Fruit fly (Drosophila melanogaster) whole organism, wandering third instar larva: ENCODE data around the gene PsGEF.

Source experiments
- Abd-B ChIP-seq: fragments of >200 bp; optimal IDR thresholded peaks from 2 replicates; lab custom pipeline; 2017; ENCODE audit warnings: missing biosample characterization, missing genetic modification characterization
- CG32264 ChIP-seq: fragments of 200-800 bp; sonication (Bioruptor generic); optimal IDR thresholded peaks from 2 replicates; lab custom pipeline; 2016; ENCODE audit warnings: missing biosample characterization, missing genetic modification characterization
- CG9705 ChIP-seq: fragments of 200-800 bp; sonication (Bioruptor generic); optimal IDR thresholded peaks from 2 replicates; lab custom pipeline; 2018; ENCODE audit warnings: missing biosample characterization, mild to moderate bottlenecking, missing genetic modification characterization
- CrebA ChIP-seq: fragments of 200-800 bp; sonication (Bioruptor generic); optimal IDR thresholded peaks from 2 replicates; lab custom pipeline; 2016; ENCODE audit warnings: missing biosample characterization, mild to moderate bottlenecking, missing genetic modification characterization, borderline replicate concordance
- Dfd ChIP-seq: fragments of >200 bp; optimal IDR thresholded peaks from 2 replicates; lab custom pipeline; 2017; ENCODE audit warnings: missing biosample characterization, missing genetic modification characterization
- Dif ChIP-seq: fragments of 200-275, 200-300 bp; sonication (Bioruptor generic); optimal IDR thresholded peaks from 2 replicates; lab custom pipeline; 2018; ENCODE audit warnings: missing biosample characterization, missing genetic modification characterization; ENCODE audit not compliant: partially characterized antibody
- GATAd ChIP-seq: sonication (Bioruptor generic); optimal IDR thresholded peaks from 2 replicates; lab custom pipeline; 2016; ENCODE audit warnings: missing biosample characterization, missing genetic modification characterization
- HLH106 ChIP-seq: fragments of 200-800 bp; optimal IDR thresholded peaks from 3 replicates; lab custom pipeline; 2019; ENCODE audit warnings: missing biosample characterization, mild to moderate bottlenecking, missing genetic modification characterization, moderate library complexity
- Hnf4 ChIP-seq: fragments of 200-800 bp; sonication (Bioruptor generic); optimal IDR thresholded peaks from 2 replicates; lab custom pipeline; 2016; ENCODE audit warnings: missing biosample characterization, mild to moderate bottlenecking, missing genetic modification characterization
- Hr78 ChIP-seq: fragments of >200 bp; optimal IDR thresholded peaks from 2 replicates; lab custom pipeline; 2017; ENCODE audit warnings: missing biosample characterization, missing genetic modification characterization
- Hr83 ChIP-seq: fragments of 200-300 bp; sonication (Bioruptor generic); optimal IDR thresholded peaks from 2 replicates; lab custom pipeline; 2016; ENCODE audit warnings: missing biosample characterization, mild to moderate bottlenecking, missing genetic modification characterization, moderate library complexity; ENCODE audit not compliant: poor library complexity, severe bottlenecking
- Jra ChIP-seq: sonication (Bioruptor generic); optimal IDR thresholded peaks from 2 replicates; lab custom pipeline; 2016; ENCODE audit warnings: missing biosample characterization, missing genetic modification characterization
- Mio ChIP-seq: sonication (Bioruptor generic); optimal IDR thresholded peaks from 2 replicates; lab custom pipeline; 2016; ENCODE audit warnings: missing biosample characterization, missing genetic modification characterization
- Myc ChIP-seq: fragments of >200 bp; optimal IDR thresholded peaks from 2 replicates; lab custom pipeline; 2017
- N ChIP-seq: fragments of >200 bp; optimal IDR thresholded peaks from 2 replicates; lab custom pipeline; 2018; ENCODE audit warnings: missing biosample characterization, missing external identifiers, missing genetic modification characterization
- OdsH ChIP-seq: fragments of 200-800 bp; sonication (Bioruptor generic); optimal IDR thresholded peaks from 2 replicates; lab custom pipeline; 2016; ENCODE audit warnings: missing biosample characterization, mild to moderate bottlenecking, missing genetic modification characterization
- Rel ChIP-seq, 2 experiments: fragments of 200-800 bp; sonication (Bioruptor generic) in 1 of 2; optimal IDR thresholded peaks; 2 replicates in 1 of 2; 3 replicates in 1 of 2; lab custom pipeline; 2016 to 2019; ENCODE audit warnings: mild to moderate bottlenecking in 2 of 2, missing biosample characterization in 2 of 2, missing genetic modification characterization in 2 of 2, moderate library complexity in 1 of 2
- Sp1 ChIP-seq: fragments of 200-800 bp; sonication (Bioruptor generic); optimal IDR thresholded peaks from 3 replicates; lab custom pipeline; 2019; ENCODE audit warnings: missing biosample characterization, mild to moderate bottlenecking, missing genetic modification characterization, moderate library complexity
- Vsx2 ChIP-seq: fragments of 200-300, 225-300 bp; sonication (Bioruptor generic); optimal IDR thresholded peaks from 2 replicates; lab custom pipeline; 2018; ENCODE audit warnings: missing biosample characterization, missing genetic modification characterization; ENCODE audit not compliant: partially characterized antibody
- br ChIP-seq: fragments of 200-800 bp; sonication (Bioruptor generic); optimal IDR thresholded peaks from 2 replicates; lab custom pipeline; 2016; ENCODE audit warnings: missing biosample characterization, missing genetic modification characterization
- brk ChIP-seq: fragments of 200-800 bp; sonication (Bioruptor generic); optimal IDR thresholded peaks from 2 replicates; lab custom pipeline; 2016; ENCODE audit warnings: missing biosample characterization, mild to moderate bottlenecking, missing genetic modification characterization
- dl ChIP-seq, 2 experiments: fragments of 175-275, 200-275 bp in 1 of 2; fragments of 200-275 bp in 1 of 2; sonication (Bioruptor generic); optimal IDR thresholded peaks; lab custom pipeline; 2018; ENCODE audit warnings: mild to moderate bottlenecking in 2 of 2, missing biosample characterization in 2 of 2, missing genetic modification characterization in 2 of 2, moderate library complexity in 2 of 2; ENCODE audit not compliant: partially characterized antibody in 2 of 2, insufficient read depth in 1 of 2
- dmrt93B ChIP-seq: fragments of 200-800 bp; sonication (Bioruptor generic); optimal IDR thresholded peaks from 2 replicates; lab custom pipeline; 2018; ENCODE audit warnings: missing biosample characterization, mild to moderate bottlenecking, missing genetic modification characterization
- dsf ChIP-seq: sonication (Bioruptor generic); optimal IDR thresholded peaks from 2 replicates; lab custom pipeline; 2016; ENCODE audit warnings: missing biosample characterization, missing genetic modification characterization, borderline replicate concordance
- ey ChIP-seq: fragments of 200-800 bp; sonication (Bioruptor generic); optimal IDR thresholded peaks from 2 replicates; lab custom pipeline; 2016; ENCODE audit warnings: missing biosample characterization, missing genetic modification characterization
- foxo ChIP-seq, 2 experiments: fragments of 200-800 bp; sonication (Bioruptor generic); optimal IDR thresholded peaks; 2 replicates in 1 of 2; 3 replicates in 1 of 2; lab custom pipeline; 2016 to 2017; ENCODE audit warnings: missing biosample characterization in 2 of 2, missing genetic modification characterization in 2 of 2
- fru ChIP-seq: fragments of 200-800 bp; sonication (Bioruptor generic); optimal IDR thresholded peaks from 3 replicates; lab custom pipeline; 2016; ENCODE audit warnings: missing biosample characterization, mild to moderate bottlenecking, missing genetic modification characterization
- h ChIP-seq: fragments of 200-800 bp; sonication (Bioruptor generic); optimal IDR thresholded peaks from 3 replicates; lab custom pipeline; 2016; ENCODE audit warnings: missing biosample characterization, mild to moderate bottlenecking, missing genetic modification characterization
- jim ChIP-seq: fragments of 175-275, 200-325 bp; sonication (Bioruptor generic); optimal IDR thresholded peaks from 2 replicates; lab custom pipeline; 2016; ENCODE audit warnings: missing biosample characterization, mild to moderate bottlenecking, missing genetic modification characterization
- lola ChIP-seq: fragments of >200 bp; optimal IDR thresholded peaks from 2 replicates; lab custom pipeline; 2017; ENCODE audit warnings: missing biosample characterization, missing genetic modification characterization
- pan ChIP-seq: fragments of >200 bp; optimal IDR thresholded peaks from 2 replicates; lab custom pipeline; 2017
- psq ChIP-seq: fragments of 200-800 bp; sonication (Bioruptor generic); optimal IDR thresholded peaks from 3 replicates; lab custom pipeline; 2017; ENCODE audit warnings: missing biosample characterization, mild to moderate bottlenecking, missing genetic modification characterization, moderate library complexity
- rgr ChIP-seq: fragments of 200-800 bp; sonication (Bioruptor generic); optimal IDR thresholded peaks from 3 replicates; lab custom pipeline; 2016; ENCODE audit warnings: missing biosample characterization, mild to moderate bottlenecking, missing genetic modification characterization
- sage ChIP-seq: fragments of 200-800 bp; sonication (Bioruptor generic); optimal IDR thresholded peaks from 2 replicates; lab custom pipeline; 2016; ENCODE audit warnings: missing biosample characterization, mild to moderate bottlenecking, missing genetic modification characterization
- sv ChIP-seq: fragments of 200-800 bp; sonication (Bioruptor generic); optimal IDR thresholded peaks from 3 replicates; lab custom pipeline; 2016; ENCODE audit warnings: missing biosample characterization, missing genetic modification characterization
- tai ChIP-seq: sonication (Bioruptor generic); optimal IDR thresholded peaks from 2 replicates; lab custom pipeline; 2016; ENCODE audit warnings: missing biosample characterization, missing genetic modification characterization
- usp ChIP-seq: fragments of >200 bp; optimal IDR thresholded peaks from 2 replicates; lab custom pipeline; 2017; ENCODE audit warnings: missing biosample characterization, missing genetic modification characterization
- woc ChIP-seq: sonication (Bioruptor generic); optimal IDR thresholded peaks from 2 replicates; lab custom pipeline; 2016; ENCODE audit warnings: missing biosample characterization, mild to moderate bottlenecking, missing genetic modification characterization

Gene PsGEF

DNA sequence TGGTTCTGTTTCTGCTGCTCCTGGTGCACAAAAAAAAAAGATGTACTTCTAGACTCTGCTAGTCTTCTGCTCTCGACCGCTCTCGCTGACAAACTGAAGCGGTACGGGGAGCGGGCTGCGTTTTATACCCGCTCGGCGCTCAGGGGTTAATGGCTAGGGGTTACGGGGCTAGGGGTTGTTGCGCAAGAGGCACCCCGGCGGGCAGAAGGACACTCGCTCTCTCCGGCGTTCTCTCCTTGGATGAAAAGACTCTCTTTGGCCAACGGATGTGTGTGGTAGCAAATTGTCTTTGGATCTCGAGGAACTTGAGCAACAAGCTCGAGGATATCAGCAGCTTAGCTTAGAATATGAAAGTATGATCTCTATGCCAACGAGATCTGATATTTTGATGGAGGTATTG is 23.3 kb upstream of the PsGEF start, which contains the start of gene CG12496:
Gene CG12496, minus strand, starts transcription at position 97 of the 400 bp plus-strand sequence.
- TF ChIP-seq GATAd (GFP tag; lab: Kevin White, UChicago) (no peak), CG32264 (GFP tag; lab: Kevin White, UChicago) (no peak), CG9705 (GFP tag; lab: Kevin White, UChicago) (no peak), tai (GFP tag; lab: Kevin White, UChicago) (no peak), Myc (lab: Kevin White, UChicago) (no peak), N (no peak), psq (no peak), Sp1 (GFP tag; lab: Kevin White, UChicago) (no peak), br (GFP tag; lab: Kevin White, UChicago) (no peak), ey (no peak)

DNA sequence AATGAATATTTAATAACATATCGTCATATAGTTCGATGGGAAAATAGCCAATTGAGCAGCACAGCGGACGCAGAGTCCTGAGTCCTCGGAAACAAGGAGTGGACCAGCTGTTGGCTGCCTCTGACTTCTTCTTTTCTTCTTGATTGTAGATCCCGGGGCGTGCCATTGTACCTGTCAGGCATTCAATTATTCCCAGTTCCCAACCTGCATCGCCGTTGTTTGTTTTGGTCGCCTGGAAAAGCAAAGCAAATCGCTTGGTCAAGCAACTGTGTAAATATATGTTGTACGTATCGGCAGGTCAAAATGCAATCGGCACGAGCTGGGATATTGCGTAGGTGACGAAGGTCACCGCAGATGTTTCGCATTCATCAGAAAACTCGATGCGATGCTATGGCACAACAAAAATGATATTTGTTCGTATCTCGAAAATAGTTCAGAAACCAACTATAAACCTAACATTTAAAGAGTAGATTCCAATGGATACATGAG is 21.3 kb upstream of the PsGEF start:
- TF ChIP-seq h (GFP tag; lab: Kevin White, UChicago) (no peak), Dif (GFP tag; lab: Kevin White, UChicago) (no peak), dsf (GFP tag; lab: Kevin White, UChicago) (no peak), OdsH (no peak), ey (no peak), Dfd (GFP tag; lab: Kevin White, UChicago) (no peak), jim (GFP tag; lab: Kevin White, UChicago) (no peak), Abd-B (GFP tag; lab: Kevin White, UChicago) (no peak), pan (lab: Kevin White, UChicago) (no peak), lola (no peak), Hnf4 (GFP tag; lab: Kevin White, UChicago) (no peak), sage (GFP tag; lab: Kevin White, UChicago) (no peak), usp (GFP tag; lab: Kevin White, UChicago) (no peak), Sp1 (GFP tag; lab: Kevin White, UChicago) (no peak)

DNA sequence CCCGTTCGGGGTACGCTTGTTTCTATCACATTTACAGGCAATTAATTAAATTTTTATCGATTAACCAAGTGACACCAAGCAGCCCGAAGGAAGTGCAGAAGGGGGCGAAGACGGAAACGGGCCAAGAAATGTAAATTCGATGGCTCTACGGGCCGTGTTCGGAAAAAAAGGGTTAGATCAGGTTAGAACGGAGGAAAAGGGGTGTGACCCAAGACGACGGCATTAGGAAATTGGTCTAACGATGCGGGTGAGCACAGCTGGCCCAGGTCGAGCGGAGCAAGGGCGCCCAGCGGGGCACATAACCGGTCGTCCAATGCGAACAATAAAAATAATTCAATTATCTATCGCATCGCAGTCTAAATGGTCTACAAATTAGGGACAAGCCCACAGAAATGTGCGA is 12.0 kb upstream of the PsGEF start:
- no peak for TF ChIP-seq ey
- TF ChIP-seq CG32264 (GFP tag; lab: Kevin White, UChicago), result no peak
- TF ChIP-seq Dfd (GFP tag; lab: Kevin White, UChicago), result no peak
- TF ChIP-seq Vsx2, result no peak
- TF ChIP-seq Abd-B (GFP tag; lab: Kevin White, UChicago), result no peak
- no peak for TF ChIP-seq N
- no peak for TF ChIP-seq HLH106 (tag; lab: Kevin White, UChicago)
- TF ChIP-seq psq, result no peak
- no peak for TF ChIP-seq Jra (GFP tag; lab: Kevin White, UChicago)
- TF ChIP-seq pan (lab: Kevin White, UChicago), result no peak

DNA sequence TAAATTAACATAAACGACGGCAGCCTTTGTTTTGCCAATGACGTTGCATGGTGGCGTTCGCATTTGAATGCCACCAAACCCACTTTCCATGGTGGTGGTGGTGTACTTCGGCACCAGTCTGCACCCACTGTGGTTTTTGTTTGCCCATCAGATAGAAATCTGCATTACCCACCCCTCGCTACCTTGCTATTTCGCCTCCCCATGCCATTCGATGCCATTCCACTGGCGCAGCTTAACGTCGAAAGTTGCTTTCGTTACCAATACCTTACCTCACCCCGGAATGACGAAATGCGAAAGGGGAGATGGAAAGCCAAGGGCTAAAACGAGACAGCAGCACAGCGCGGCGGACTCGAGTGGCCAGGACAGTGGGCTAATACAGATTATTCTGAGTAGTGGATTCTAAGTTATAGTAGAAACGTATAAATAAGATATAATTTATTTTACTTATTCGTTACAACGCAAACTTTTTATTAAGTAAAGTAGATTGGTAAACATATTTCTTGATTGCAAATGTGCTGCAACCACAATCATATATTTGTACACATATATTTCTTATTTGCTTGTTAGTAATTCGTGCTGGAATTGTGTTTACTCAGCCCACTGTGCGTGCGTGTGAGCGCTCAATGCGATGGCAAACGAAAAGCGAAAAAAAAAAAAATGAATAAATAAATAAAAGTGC is 8.9 kb upstream of the PsGEF start:
- TF ChIP-seq Mio (GFP tag; lab: Kevin White, UChicago), result no peak
- peak; percentile 58 for TF ChIP-seq woc (GFP tag; lab: Kevin White, UChicago)
- TF ChIP-seq dsf (GFP tag; lab: Kevin White, UChicago), result no peak
- peak; percentile 66 for TF ChIP-seq h (GFP tag; lab: Kevin White, UChicago)
- peak; percentile 11 for TF ChIP-seq br (GFP tag; lab: Kevin White, UChicago)
- no peak for TF ChIP-seq usp (GFP tag; lab: Kevin White, UChicago)
- TF ChIP-seq dl (GFP tag; optimal IDR thresholded peaks at IDR 0.05; lab: Kevin White, UChicago; ENCODE audit: insufficient read depth in 1 of 2, partially characterized antibody in 2 of 2), result no peak
- TF ChIP-seq Hr83 (GFP tag; lab: Kevin White, UChicago), result no peak
- no peak for TF ChIP-seq Rel (GFP tag; optimal IDR thresholded peaks at IDR 0.05; lab: Kevin White, UChicago)
- TF ChIP-seq Rel (tag; optimal IDR thresholded peaks at IDR 0.05; lab: Kevin White, UChicago), result no peak
- no peak for TF ChIP-seq pan (lab: Kevin White, UChicago)
- no peak for TF ChIP-seq Jra (GFP tag; lab: Kevin White, UChicago)
- TF ChIP-seq brk (GFP tag; lab: Kevin White, UChicago), result peak; percentile 2
- TF ChIP-seq sv (GFP tag; lab: Kevin White, UChicago), result no peak
- peak in 1 of 2 experiments; percentile 70 for TF ChIP-seq foxo (GFP tag; optimal IDR thresholded peaks at IDR 0.05; lab: Kevin White, UChicago)
- peak; percentile 52 for TF ChIP-seq Sp1 (GFP tag; lab: Kevin White, UChicago)
- peak; percentile 60 for TF ChIP-seq psq
- peak; percentile 20 for TF ChIP-seq dmrt93B (GFP tag; lab: Kevin White, UChicago)
- peak; percentile 64 for TF ChIP-seq rgr (GFP tag; lab: Kevin White, UChicago)
- peak; percentile 57 for TF ChIP-seq fru
- no peak for TF ChIP-seq tai (GFP tag; lab: Kevin White, UChicago)
- no peak for TF ChIP-seq sage (GFP tag; lab: Kevin White, UChicago)
- TF ChIP-seq jim (GFP tag; lab: Kevin White, UChicago), result no peak
- TF ChIP-seq Abd-B (GFP tag; lab: Kevin White, UChicago), result no peak
- TF ChIP-seq HLH106 (tag; lab: Kevin White, UChicago), result peak; percentile 60
- no peak for TF ChIP-seq Dif (GFP tag; lab: Kevin White, UChicago)
- TF ChIP-seq N, result no peak
- no peak for TF ChIP-seq CG9705 (GFP tag; lab: Kevin White, UChicago)
- no peak for TF ChIP-seq Dfd (GFP tag; lab: Kevin White, UChicago)
- no peak for TF ChIP-seq Myc (lab: Kevin White, UChicago)
- TF ChIP-seq Vsx2, result no peak
- TF ChIP-seq CrebA (GFP tag; lab: Kevin White, UChicago), result no peak
- no peak for TF ChIP-seq GATAd (GFP tag; lab: Kevin White, UChicago)
- TF ChIP-seq Hr78 (GFP tag; lab: Kevin White, UChicago), result no peak
- no peak for TF ChIP-seq lola
- peak; percentile 51 for TF ChIP-seq OdsH
- no peak for TF ChIP-seq CG32264 (GFP tag; lab: Kevin White, UChicago)
